Worm (Caenorhabditis elegans) whole organism, late embryonic: ENCODE data around the gene srd-39.

Experiments
- C08G9.2 ChIP-seq: sonication (generic microtip); optimal IDR thresholded peaks from 2 replicates; lab custom pipeline; 2016; ENCODE audit warnings: mild to moderate bottlenecking, missing genetic modification characterization, moderate library complexity, missing compliant biosample characterization
- C38D4.7 ChIP-seq: fragments of 200-800 bp; sonication (Bioruptor generic); optimal IDR thresholded peaks from 2 replicates; lab custom pipeline; 2018; ENCODE audit warnings: mild to moderate bottlenecking, missing genetic modification characterization, moderate library complexity, missing compliant biosample characterization
- F13H6.1 ChIP-seq: sonication (generic microtip); optimal IDR thresholded peaks from 2 replicates; lab custom pipeline; 2016; ENCODE audit warnings: missing genetic modification characterization, missing compliant biosample characterization
- K09A11.1 ChIP-seq: sonication (generic microtip); optimal IDR thresholded peaks from 2 replicates; lab custom pipeline; 2017; ENCODE audit warnings: antibody characterized with exemption, mild to moderate bottlenecking, missing genetic modification characterization, missing compliant biosample characterization; ENCODE audit not compliant: insufficient read depth
- T23F11.4 ChIP-seq: fragments of 200-800 bp; sonication (Bioruptor generic); optimal IDR thresholded peaks from 2 replicates; lab custom pipeline; 2018; ENCODE audit warnings: mild to moderate bottlenecking, missing genetic modification characterization, missing compliant biosample characterization
- Y22D7AL.16 ChIP-seq: sonication (generic microtip); optimal IDR thresholded peaks from 2 replicates; lab custom pipeline; 2016; ENCODE audit warnings: missing genetic modification characterization, missing compliant biosample characterization
- ahr-1 ChIP-seq: sonication (generic microtip); optimal IDR thresholded peaks from 2 replicates; lab custom pipeline; 2016; ENCODE audit warnings: missing genetic modification characterization, missing compliant biosample characterization
- ceh-18 ChIP-seq: sonication (generic microtip); optimal IDR thresholded peaks from 2 replicates; lab custom pipeline; 2016; ENCODE audit warnings: missing genetic modification characterization, missing compliant biosample characterization
- ceh-19 ChIP-seq: fragments of 200-800 bp; sonication (Bioruptor generic); optimal IDR thresholded peaks from 2 replicates; lab custom pipeline; 2018; ENCODE audit warnings: mild to moderate bottlenecking, missing genetic modification characterization, missing compliant biosample characterization
- ceh-2 ChIP-seq: sonication (generic microtip); optimal IDR thresholded peaks from 2 replicates; lab custom pipeline; 2016; ENCODE audit warnings: missing genotype, missing genetic modification characterization, missing compliant biosample characterization
- ceh-24 ChIP-seq: sonication (generic microtip); optimal IDR thresholded peaks from 2 replicates; lab custom pipeline; 2016; ENCODE audit warnings: mild to moderate bottlenecking, missing genetic modification characterization, missing compliant biosample characterization
- ceh-31 ChIP-seq: sonication (generic microtip); optimal IDR thresholded peaks from 2 replicates; lab custom pipeline; 2016; ENCODE audit warnings: missing genetic modification characterization, missing compliant biosample characterization
- ceh-34 ChIP-seq: sonication (generic microtip); optimal IDR thresholded peaks from 2 replicates; lab custom pipeline; 2016; ENCODE audit warnings: mild to moderate bottlenecking, missing genetic modification characterization, missing compliant biosample characterization
- ceh-45 ChIP-seq: fragments of 200-800 bp; sonication (Bioruptor generic); IDR thresholded peaks from 2 replicates; pipeline ENCODE4 v1.3.6; 2022; ENCODE audit warnings: missing genetic modification reagents, missing genetic modification characterization, missing compliant biosample characterization
- ceh-48 ChIP-seq: sonication (generic microtip); optimal IDR thresholded peaks from 2 replicates; lab custom pipeline; 2016; ENCODE audit warnings: missing genetic modification characterization, inconsistent platforms, missing compliant biosample characterization
- ceh-6 ChIP-seq: fragments of 200-800 bp; sonication (Bioruptor generic); optimal IDR thresholded peaks from 2 replicates; lab custom pipeline; 2018; ENCODE audit warnings: mild to moderate bottlenecking, missing genetic modification characterization, missing compliant biosample characterization
- ceh-9 ChIP-seq: sonication (generic microtip); optimal IDR thresholded peaks from 2 replicates; lab custom pipeline; 2016; ENCODE audit warnings: mild to moderate bottlenecking, missing genetic modification characterization, inconsistent platforms, missing compliant biosample characterization
- dmd-4 ChIP-seq: sonication (generic microtip); optimal IDR thresholded peaks from 2 replicates; lab custom pipeline; 2016; ENCODE audit warnings: borderline replicate concordance, missing genetic modification characterization, missing compliant biosample characterization
- elt-4 ChIP-seq: sonication (generic microtip); optimal IDR thresholded peaks from 2 replicates; lab custom pipeline; 2016; ENCODE audit warnings: missing genetic modification characterization, missing compliant biosample characterization
- ets-4 ChIP-seq: sonication (generic microtip); optimal IDR thresholded peaks from 2 replicates; lab custom pipeline; 2016; ENCODE audit warnings: missing genetic modification characterization, missing compliant biosample characterization
- eyg-1 ChIP-seq: sonication (generic microtip); optimal IDR thresholded peaks from 2 replicates; lab custom pipeline; 2016; ENCODE audit warnings: missing genotype, missing genetic modification characterization, missing compliant biosample characterization
- fkh-10 ChIP-seq: fragments of 150-350 bp; optimal IDR thresholded peaks from 2 replicates; lab custom pipeline; 2014; ENCODE audit warnings: missing biosample characterization, missing genetic modification reagents, missing genetic modification characterization
- fkh-6 ChIP-seq: sonication (generic microtip); optimal IDR thresholded peaks from 2 replicates; lab custom pipeline; 2016; ENCODE audit warnings: missing genetic modification characterization, missing compliant biosample characterization
- hlh-13 ChIP-seq: fragments of 200-800 bp; sonication (Bioruptor generic); optimal IDR thresholded peaks from 2 replicates; lab custom pipeline; 2018; ENCODE audit warnings: mild to moderate bottlenecking, missing genetic modification characterization, missing compliant biosample characterization
- hlh-15 ChIP-seq: sonication (generic microtip); optimal IDR thresholded peaks from 2 replicates; lab custom pipeline; 2016; ENCODE audit warnings: missing genetic modification characterization, missing compliant biosample characterization
- hlh-30 ChIP-seq: sonication (generic microtip); optimal IDR thresholded peaks from 2 replicates; lab custom pipeline; 2017; ENCODE audit warnings: antibody characterized with exemption, missing genetic modification characterization, missing compliant biosample characterization; ENCODE audit not compliant: insufficient read depth
- lim-6 ChIP-seq: sonication (generic microtip); optimal IDR thresholded peaks from 2 replicates; lab custom pipeline; 2016; ENCODE audit warnings: missing genetic modification characterization, missing compliant biosample characterization
- madf-2 ChIP-seq: sonication (generic microtip); optimal IDR thresholded peaks from 2 replicates; lab custom pipeline; 2017; ENCODE audit warnings: missing genetic modification characterization, missing compliant biosample characterization
- nfya-1 ChIP-seq: sonication (generic microtip); optimal IDR thresholded peaks from 2 replicates; lab custom pipeline; 2017; ENCODE audit warnings: missing genetic modification characterization, mild to moderate bottlenecking, missing compliant biosample characterization, antibody characterized with exemption, moderate library complexity
- odd-2 ChIP-seq: sonication (generic microtip); optimal IDR thresholded peaks from 2 replicates; lab custom pipeline; 2017; ENCODE audit warnings: antibody characterized with exemption, mild to moderate bottlenecking, missing genetic modification characterization, missing compliant biosample characterization
- pag-3 ChIP-seq: sonication (generic microtip); optimal IDR thresholded peaks from 2 replicates; lab custom pipeline; 2016; ENCODE audit warnings: missing compliant biosample characterization, missing genetic modification characterization, borderline replicate concordance
- pat-9 ChIP-seq: fragments of 200-800 bp; sonication (Bioruptor generic); optimal IDR thresholded peaks from 2 replicates; lab custom pipeline; 2018; ENCODE audit warnings: mild to moderate bottlenecking, missing genetic modification characterization, moderate library complexity, missing compliant biosample characterization
- pax-1 ChIP-seq: fragments of 150-350 bp; optimal IDR thresholded peaks from 2 replicates; lab custom pipeline; 2014; ENCODE audit warnings: missing biosample characterization, missing genetic modification characterization
- pha-2 ChIP-seq: sonication (generic microtip); optimal IDR thresholded peaks from 2 replicates; lab custom pipeline; 2017; ENCODE audit warnings: mild to moderate bottlenecking, missing genetic modification characterization, missing compliant biosample characterization
- pha-4 ChIP-seq: fragments of 150-350 bp; optimal IDR thresholded peaks from 2 replicates; lab custom pipeline; 2018; ENCODE audit warnings: missing biosample characterization, missing genetic modification reagents, missing genetic modification characterization
- pros-1 ChIP-seq: fragments of 150-350 bp; optimal IDR thresholded peaks from 2 replicates; lab custom pipeline; 2014; ENCODE audit warnings: missing biosample characterization, missing genetic modification reagents, missing genetic modification characterization
- ref-2 ChIP-seq: sonication (generic microtip); optimal IDR thresholded peaks from 2 replicates; lab custom pipeline; 2016; ENCODE audit warnings: missing genetic modification characterization, missing compliant biosample characterization
- sox-2 ChIP-seq: fragments of 200-800 bp; sonication (Bioruptor generic); IDR thresholded peaks from 2 replicates; pipeline ENCODE4 v1.3.6; 2022; ENCODE audit warnings: missing genetic modification reagents, missing genetic modification characterization, missing compliant biosample characterization
- syd-9 ChIP-seq: sonication (generic microtip); optimal IDR thresholded peaks from 2 replicates; lab custom pipeline; 2016; ENCODE audit warnings: mild to moderate bottlenecking, missing genetic modification characterization, moderate library complexity, missing compliant biosample characterization
- unc-86 ChIP-seq: sonication (generic microtip); optimal IDR thresholded peaks from 2 replicates; lab custom pipeline; 2016; ENCODE audit warnings: missing genetic modification characterization, missing compliant biosample characterization
- zip-5 ChIP-seq: sonication (generic microtip); optimal IDR thresholded peaks from 2 replicates; lab custom pipeline; 2016; ENCODE audit warnings: missing genetic modification characterization, missing compliant biosample characterization
- ztf-16 ChIP-seq: sonication (generic microtip); optimal IDR thresholded peaks from 2 replicates; lab custom pipeline; 2017; ENCODE audit warnings: missing genetic modification characterization, missing compliant biosample characterization

srd-39 gene

ce11 chrX:13278876-13279275, 21.5 kb downstream of the srd-39 start, which contains the start of gene phf-33:
phf-33 (minus strand) TSS chrX:13278976.
- no peak for TF ChIP-seq ceh-34 (tag; lab: Kevin White, UChicago)
- TF ChIP-seq hlh-13 (GFP tag; lab: Kevin White, UChicago) = no peak
- no peak for TF ChIP-seq pat-9 (tag; lab: Kevin White, UChicago)
- no peak for TF ChIP-seq ahr-1
- TF ChIP-seq ceh-31 (tag; lab: Kevin White, UChicago) = no peak
- no peak for TF ChIP-seq syd-9 (tag; lab: Kevin White, UChicago)
- TF ChIP-seq ceh-45 (GFP tag; lab: Robert Waterston, UW) = no peak
- no peak for TF ChIP-seq eyg-1
- TF ChIP-seq dmd-4 (tag; lab: Kevin White, UChicago) = no peak
- TF ChIP-seq madf-2 = no peak
- TF ChIP-seq, all 69 proteins: peak for 0

- TF ChIP-seq ceh-2 (tag; lab: Kevin White, UChicago) (no peak), ceh-6 (GFP tag; lab: Kevin White, UChicago) (no peak), ceh-34 (tag; lab: Kevin White, UChicago) (no peak), ztf-16 (no peak), ceh-18 (tag; lab: Kevin White, UChicago) (no peak), zip-5 (no peak), ceh-24 (tag; lab: Kevin White, UChicago) (no peak), ref-2 (tag; lab: Kevin White, UChicago) (no peak), ceh-9 (tag; lab: Kevin White, UChicago) (no peak)
These were observed 26.3 kb downstream of the srd-39 start, which contains the start of gene cyp-14A3 for ce11 chrX:13274102-13274501. cyp-14A3 (minus strand) TSS chrX:13274202.

- TF ChIP-seq sox-2 (GFP tag; lab: Robert Waterston, UW) (no peak), pax-1 (no peak), hlh-13 (GFP tag; lab: Kevin White, UChicago) (no peak), eyg-1 (no peak)
These were observed 30.8 kb downstream of the srd-39 start, which contains the start of gene cyp-14A2 for ce11 chrX:13269586-13269985. cyp-14A2 (minus strand) TSS chrX:13269686.

- no peak for TF ChIP-seq ceh-48 (tag; lab: Kevin White, UChicago)
These were observed 33.2 kb downstream of the srd-39 start, which contains the start of gene cyp-14A1 for ce11 chrX:13267230-13267629. cyp-14A1 (minus strand) TSS chrX:13267355.

- TF ChIP-seq C08G9.2 (tag; lab: Kevin White, UChicago) = peak; percentile 72
- TF ChIP-seq elt-4 (tag; lab: Kevin White, UChicago) = no peak
- TF ChIP-seq pag-3 (tag; lab: Kevin White, UChicago) = no peak
- TF ChIP-seq ets-4 (tag; lab: Kevin White, UChicago) = peak; percentile 56
- peak; percentile 78 for TF ChIP-seq unc-86 (tag; lab: Kevin White, UChicago)
- TF ChIP-seq C38D4.7 (GFP tag; lab: Kevin White, UChicago) = peak; percentile 77
- TF ChIP-seq pha-4 (tag; lab: Kevin White, UChicago) = no peak
- peak; percentile 80 for TF ChIP-seq hlh-15 (tag; lab: Kevin White, UChicago)
- TF ChIP-seq ceh-24 (tag; lab: Kevin White, UChicago) = peak; percentile 60
- peak; percentile 43 for TF ChIP-seq zip-5
- TF ChIP-seq nfya-1 (tag; lab: Kevin White, UChicago) = peak; percentile 44
- TF ChIP-seq odd-2 (tag; lab: Kevin White, UChicago) = no peak
- TF ChIP-seq ceh-6 (GFP tag; lab: Kevin White, UChicago) = peak; percentile 63
- peak; percentile 68 for TF ChIP-seq sox-2 (GFP tag; lab: Robert Waterston, UW)
- peak; percentile 58 for TF ChIP-seq ceh-2 (tag; lab: Kevin White, UChicago)
- peak; percentile 69 for TF ChIP-seq pha-2
- no peak for TF ChIP-seq fkh-10 (GFP tag; lab: Kevin White, UChicago)
- no peak for TF ChIP-seq lim-6 (tag; lab: Kevin White, UChicago)
- peak; percentile 86 for TF ChIP-seq ceh-19 (GFP tag; lab: Kevin White, UChicago)
- TF ChIP-seq syd-9 (tag; lab: Kevin White, UChicago) = peak; percentile 64
- no peak for TF ChIP-seq pax-1
- peak; percentile 62 for TF ChIP-seq T23F11.4 (GFP tag; lab: Kevin White, UChicago)
- TF ChIP-seq pat-9 (tag; lab: Kevin White, UChicago) = peak; percentile 78
- peak; percentile 64 for TF ChIP-seq fkh-6 (tag; lab: Kevin White, UChicago)
- TF ChIP-seq ceh-45 (GFP tag; lab: Robert Waterston, UW) = peak; percentile 76
- peak; percentile 53 for TF ChIP-seq ceh-18 (tag; lab: Kevin White, UChicago)
- no peak for TF ChIP-seq K09A11.1
- TF ChIP-seq F13H6.1 (tag; lab: Kevin White, UChicago) = peak; percentile 69
- TF ChIP-seq hlh-30 (tag; lab: Kevin White, UChicago) = peak; percentile 12
- TF ChIP-seq Y22D7AL.16 (tag; lab: Kevin White, UChicago) = peak; percentile 76
- peak; percentile 65 for TF ChIP-seq ceh-31 (tag; lab: Kevin White, UChicago)
- no peak for TF ChIP-seq pros-1 (tag; lab: Kevin White, UChicago)
These were observed 35.9 kb downstream of the srd-39 start for ce11 chrX:13264550-13264949.
